Fruit fly (Drosophila melanogaster) whole organism, embryonic: ENCODE results near the gene spok.

Source experiments
- Ada2b ChIP-seq: fragments of 200-800 bp; sonication (Bioruptor generic); IDR thresholded peaks from 2 replicates; pipeline ENCODE4 v1.3.6; 2022; ENCODE audit warnings: missing biosample characterization, missing genetic modification characterization
- CG3065 ChIP-seq: fragments of 200-800 bp; sonication (Bioruptor generic); optimal IDR thresholded peaks from 2 replicates; lab custom pipeline; 2016; ENCODE audit warnings: missing biosample characterization, missing genetic modification characterization
- Dip2 ChIP-seq: fragments of 200-800 bp; sonication (Bioruptor generic); IDR thresholded peaks from 2 replicates; pipeline ENCODE4 v1.3.6; 2022; ENCODE audit warnings: missing biosample characterization, missing genetic modification characterization
- Stat92E ChIP-seq, 3 experiments: fragments of >200 bp in 2 of 3; fragments of 200-800 bp in 1 of 3; sonication (Bioruptor generic) in 1 of 3; optimal IDR thresholded peaks; 2 replicates each; lab custom pipeline; 2017 to 2019; ENCODE audit warnings: missing biosample characterization in 3 of 3, missing genetic modification characterization in 3 of 3, mild to moderate bottlenecking in 1 of 3, moderate library complexity in 1 of 3
- gcm ChIP-seq: fragments of 200-800 bp; sonication (Bioruptor generic); optimal IDR thresholded peaks from 2 replicates; lab custom pipeline; 2019; ENCODE audit warnings: missing biosample characterization, mild to moderate bottlenecking, missing genetic modification characterization, moderate library complexity
- ham ChIP-seq: fragments of 200-800 bp; sonication (Bioruptor generic); IDR thresholded peaks from 2 replicates; pipeline ENCODE4 v1.3.6; 2022; ENCODE audit warnings: missing biosample characterization, missing genetic modification characterization

DNA sequence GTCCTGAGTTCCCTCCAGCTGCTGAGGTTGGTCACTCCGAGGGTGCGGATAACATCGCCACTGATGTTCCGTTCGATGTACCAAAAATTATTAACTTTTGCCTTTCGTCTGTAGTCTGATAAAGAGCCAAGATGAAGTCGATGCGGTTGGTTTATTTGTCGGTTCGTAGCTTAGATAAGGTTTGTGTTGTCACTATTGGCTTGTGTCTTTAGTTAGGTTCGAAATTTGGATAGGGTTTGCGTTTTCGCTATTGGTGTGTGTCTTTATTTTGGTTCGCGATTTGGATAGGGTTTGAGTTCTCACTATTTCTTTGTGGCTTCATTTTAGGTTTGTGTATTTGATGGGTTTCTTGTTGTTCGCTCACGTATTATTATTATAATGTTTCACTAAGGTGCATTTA lies 51.5 kb downstream of the spok start:
- TF ChIP-seq Ada2b (GFP tag; lab: Robert Waterston, UW): no peak
- TF ChIP-seq CG3065 (GFP tag; lab: Kevin White, UChicago): no peak
- no peak for TF ChIP-seq gcm (GFP tag; lab: Kevin White, UChicago)
- TF ChIP-seq Dip2 (GFP tag; lab: Robert Waterston, UW): no peak
- TF ChIP-seq Stat92E (GFP tag; optimal IDR thresholded peaks at IDR 0.05; lab: Kevin White, UChicago): no peak
- no peak for TF ChIP-seq ham
